Fruit fly (Drosophila melanogaster) whole organism, embryonic: ENCODE results near the gene LysRS.
A peak's percentile ranks its signal among the peaks of the same experiment; 100 is the strongest.

Experiments
- CG10321 ChIP-seq: fragments of 200-800 bp; sonication (Bioruptor generic); IDR thresholded peaks from 2 replicates; pipeline ENCODE4 v1.3.6; 2022; ENCODE audit warnings: missing biosample characterization, missing genetic modification characterization
- CG10565 ChIP-seq: fragments of 200-800 bp; sonication (Bioruptor generic); optimal IDR thresholded peaks from 3 replicates; lab custom pipeline; 2016; ENCODE audit warnings: missing biosample characterization, mild to moderate bottlenecking, missing genetic modification characterization
- CG11398 ChIP-seq: fragments of 200-800 bp; sonication (Bioruptor generic); optimal IDR thresholded peaks from 2 replicates; lab custom pipeline; 2016; ENCODE audit warnings: missing biosample characterization, missing genetic modification characterization
- CG12071 ChIP-seq: fragments of 200-800 bp; sonication (Bioruptor generic); optimal IDR thresholded peaks from 3 replicates; lab custom pipeline; 2018; ENCODE audit warnings: missing biosample characterization, mild to moderate bottlenecking, missing genetic modification characterization
- CG12942 ChIP-seq: fragments of 200-800 bp; sonication (Bioruptor generic); optimal IDR thresholded peaks from 3 replicates; lab custom pipeline; 2016; ENCODE audit warnings: missing biosample characterization, missing genetic modification characterization
- CG13296 ChIP-seq: fragments of 200-800 bp; sonication (Bioruptor generic); optimal IDR thresholded peaks from 3 replicates; lab custom pipeline; 2018; ENCODE audit warnings: missing biosample characterization, mild to moderate bottlenecking, missing genetic modification characterization
- CG14441 ChIP-seq: fragments of 200-800 bp; sonication (Bioruptor generic); IDR thresholded peaks from 2 replicates; pipeline ENCODE4 v1.3.6; 2022; ENCODE audit warnings: missing biosample characterization, missing genetic modification characterization
- CG14667 ChIP-seq: fragments of 200-800 bp; sonication (Bioruptor generic); IDR thresholded peaks from 2 replicates; pipeline ENCODE4 v1.3.6; 2022; ENCODE audit warnings: missing biosample characterization, missing genetic modification characterization
- CG14965 ChIP-seq: fragments of 200-800 bp; sonication (Bioruptor generic); optimal IDR thresholded peaks from 2 replicates; lab custom pipeline; 2016; ENCODE audit warnings: missing biosample characterization, missing genetic modification characterization, borderline replicate concordance
- CG15514 ChIP-seq: fragments of 200-800 bp; sonication (Bioruptor generic); optimal IDR thresholded peaks from 3 replicates; lab custom pipeline; 2017; ENCODE audit warnings: missing biosample characterization, missing genetic modification characterization, mild to moderate bottlenecking, moderate library complexity, missing genetic modification reagents
- CG17186 ChIP-seq: fragments of 200-800 bp; sonication (Bioruptor generic); optimal IDR thresholded peaks from 3 replicates; lab custom pipeline; 2017; ENCODE audit warnings: missing biosample characterization, missing genetic modification reagents, missing genetic modification characterization
- CG17361 ChIP-seq: fragments of 200-800 bp; sonication (Bioruptor generic); IDR thresholded peaks from 3 replicates; pipeline ENCODE4 v1.3.6; 2022; ENCODE audit warnings: missing biosample characterization, missing genetic modification characterization
- CG18599 ChIP-seq: fragments of 200-800 bp; sonication (Bioruptor generic); optimal IDR thresholded peaks from 3 replicates; lab custom pipeline; 2017; ENCODE audit warnings: missing biosample characterization, missing genetic modification characterization, mild to moderate bottlenecking, moderate library complexity, missing genetic modification reagents
- CG3407 ChIP-seq: fragments of 200-800 bp; sonication (Bioruptor generic); optimal IDR thresholded peaks from 2 replicates; lab custom pipeline; 2018; ENCODE audit warnings: missing biosample characterization, mild to moderate bottlenecking, missing genetic modification characterization
- CG3847 ChIP-seq: fragments of 200-800 bp; sonication (Bioruptor generic); IDR thresholded peaks from 2 replicates; pipeline ENCODE4 v1.3.6; 2022; ENCODE audit warnings: missing biosample characterization, missing genetic modification characterization
- CG5245 ChIP-seq: fragments of 200-800 bp; sonication (Bioruptor generic); optimal IDR thresholded peaks from 3 replicates; lab custom pipeline; 2016; ENCODE audit warnings: missing biosample characterization, missing genetic modification characterization
- CG7839 ChIP-seq: fragments of 200-800 bp; sonication (Bioruptor generic); optimal IDR thresholded peaks from 3 replicates; lab custom pipeline; 2018; ENCODE audit warnings: missing biosample characterization, mild to moderate bottlenecking, missing genetic modification characterization, moderate library complexity
- CG9727 ChIP-seq: fragments of 200-800 bp; sonication (Bioruptor generic); optimal IDR thresholded peaks from 3 replicates; lab custom pipeline; 2017; ENCODE audit warnings: missing biosample characterization, mild to moderate bottlenecking, missing genetic modification characterization
- CG9797 ChIP-seq: fragments of 200-800 bp; sonication (Bioruptor generic); optimal IDR thresholded peaks from 3 replicates; lab custom pipeline; 2018; ENCODE audit warnings: missing biosample characterization, mild to moderate bottlenecking, missing genetic modification characterization
- CG9932 ChIP-seq: fragments of 200-800 bp; sonication (Bioruptor generic); IDR thresholded peaks from 2 replicates; pipeline ENCODE4 v1.3.6; 2022; ENCODE audit warnings: missing biosample characterization, missing genetic modification characterization
- Dip3 ChIP-seq: fragments of 200-800 bp; sonication (Bioruptor generic); optimal IDR thresholded peaks from 3 replicates; lab custom pipeline; 2016; ENCODE audit warnings: missing biosample characterization, missing genetic modification characterization
- Dref ChIP-seq: fragments of 200-800 bp; sonication (Bioruptor generic); IDR thresholded peaks from 2 replicates; pipeline ENCODE4 v1.3.6; 2022; ENCODE audit warnings: missing biosample characterization, missing genetic modification characterization
- Elba2 ChIP-seq: fragments of 200-800 bp; sonication (Bioruptor generic); optimal IDR thresholded peaks from 3 replicates; lab custom pipeline; 2016; ENCODE audit warnings: missing biosample characterization, missing genetic modification characterization
- Gsc ChIP-seq: fragments of 200-800 bp; sonication (Bioruptor generic); IDR thresholded peaks from 2 replicates; pipeline ENCODE4 v1.3.6; 2022; ENCODE audit warnings: missing biosample characterization, missing genetic modification characterization
- Hey ChIP-seq: fragments of 200-800 bp; sonication (Bioruptor generic); optimal IDR thresholded peaks from 3 replicates; lab custom pipeline; 2018; ENCODE audit warnings: missing biosample characterization, mild to moderate bottlenecking, missing genetic modification characterization
- Lpt ChIP-seq: fragments of >200 bp; optimal IDR thresholded peaks from 2 replicates; lab custom pipeline; 2018; ENCODE audit warnings: missing biosample characterization, missing genetic modification characterization
- Mes4 ChIP-seq: fragments of 200-800 bp; sonication (Bioruptor generic); optimal IDR thresholded peaks from 2 replicates; lab custom pipeline; 2016; ENCODE audit warnings: missing biosample characterization, missing genetic modification characterization
- NK7.1 ChIP-seq: fragments of 200-800 bp; sonication (Bioruptor generic); optimal IDR thresholded peaks from 3 replicates; lab custom pipeline; 2016; ENCODE audit warnings: missing biosample characterization, missing genetic modification characterization
- Neu2 ChIP-seq: fragments of 200-800 bp; sonication (Bioruptor generic); optimal IDR thresholded peaks from 3 replicates; lab custom pipeline; 2016; ENCODE audit warnings: missing biosample characterization, missing genetic modification characterization, borderline replicate concordance
- Oaz ChIP-seq: fragments of 200-800 bp; sonication (Bioruptor generic); IDR thresholded peaks from 2 replicates; pipeline ENCODE4 v1.3.6; 2022; ENCODE audit warnings: missing biosample characterization, missing genetic modification characterization
- PHDP ChIP-seq: fragments of 200-800 bp; sonication (Bioruptor generic); optimal IDR thresholded peaks from 3 replicates; lab custom pipeline; 2018; ENCODE audit warnings: missing biosample characterization, mild to moderate bottlenecking, missing genetic modification characterization, moderate library complexity
- Rfx ChIP-seq: fragments of 200-800 bp; sonication (Bioruptor generic); IDR thresholded peaks from 2 replicates; pipeline ENCODE4 v1.3.6; 2022; ENCODE audit warnings: missing biosample characterization, missing genetic modification characterization
- Six4 ChIP-seq: fragments of 200-800 bp; sonication (Bioruptor generic); optimal IDR thresholded peaks from 2 replicates; lab custom pipeline; 2016; ENCODE audit warnings: missing biosample characterization, missing genetic modification characterization
- Sox102F ChIP-seq: fragments of 200-800 bp; sonication (Bioruptor generic); optimal IDR thresholded peaks from 2 replicates; lab custom pipeline; 2018; ENCODE audit warnings: missing biosample characterization, mild to moderate bottlenecking, missing genetic modification characterization, moderate library complexity
- Ssrp ChIP-seq: fragments of 200-800 bp; sonication (Bioruptor generic); optimal IDR thresholded peaks from 2 replicates; lab custom pipeline; 2018; ENCODE audit warnings: missing biosample characterization, mild to moderate bottlenecking, missing genetic modification characterization, moderate library complexity
- bcd ChIP-seq: fragments of 200-800 bp; sonication (Bioruptor generic); optimal IDR thresholded peaks from 2 replicates; lab custom pipeline; 2017; ENCODE audit warnings: missing biosample characterization, mild to moderate bottlenecking, missing genetic modification characterization
- chm ChIP-seq: fragments of 200-800 bp; sonication (Bioruptor generic); IDR thresholded peaks from 2 replicates; pipeline ENCODE4 v1.3.6; 2022; ENCODE audit warnings: missing biosample characterization, missing genetic modification characterization
- dmrt99B ChIP-seq: fragments of 200-800 bp; sonication (Bioruptor generic); optimal IDR thresholded peaks from 2 replicates; lab custom pipeline; 2018; ENCODE audit warnings: missing biosample characterization, mild to moderate bottlenecking, missing genetic modification characterization, moderate library complexity
- ftz-f1 ChIP-seq: fragments of 200-800 bp; sonication (Bioruptor generic); optimal IDR thresholded peaks from 2 replicates; lab custom pipeline; 2016; ENCODE audit warnings: missing biosample characterization, missing genetic modification characterization
- hth ChIP-seq: fragments of >200 bp; optimal IDR thresholded peaks from 2 replicates; lab custom pipeline; 2017; ENCODE audit warnings: inconsistent platforms
- insv ChIP-seq, 2 experiments: fragments of 200-800 bp; sonication (Bioruptor generic); optimal IDR thresholded peaks; 3 replicates each; lab custom pipeline; 2016 to 2018; ENCODE audit warnings: missing biosample characterization in 2 of 2, missing genetic modification characterization in 2 of 2
- lilli ChIP-seq: fragments of 200-800 bp; sonication (Bioruptor generic); optimal IDR thresholded peaks from 3 replicates; lab custom pipeline; 2016; ENCODE audit warnings: missing biosample characterization, missing genetic modification characterization
- lmd ChIP-seq: fragments of 200-800 bp; sonication (Bioruptor generic); IDR thresholded peaks from 2 replicates; pipeline ENCODE4 v1.3.6; 2022; ENCODE audit warnings: missing biosample characterization, missing genetic modification characterization
- mld ChIP-seq: fragments of 200-800 bp; sonication (Bioruptor generic); IDR thresholded peaks from 3 replicates; pipeline ENCODE4 v1.3.6; 2022; ENCODE audit warnings: missing biosample characterization, missing genetic modification characterization; ENCODE audit not compliant: partially characterized antibody
- nerfin-1 ChIP-seq: fragments of 200-800 bp; sonication (Bioruptor generic); optimal IDR thresholded peaks from 3 replicates; lab custom pipeline; 2019; ENCODE audit warnings: missing biosample characterization, mild to moderate bottlenecking, missing genetic modification characterization, moderate library complexity
- oc ChIP-seq: fragments of 200-800 bp; sonication (Bioruptor generic); optimal IDR thresholded peaks from 2 replicates; lab custom pipeline; 2018; ENCODE audit warnings: missing biosample characterization, mild to moderate bottlenecking, missing genetic modification characterization, moderate library complexity
- ranshi ChIP-seq: fragments of 200-800 bp; sonication (Bioruptor generic); IDR thresholded peaks from 2 replicates; pipeline ENCODE4 v1.3.6; 2022; ENCODE audit warnings: missing biosample characterization, missing genetic modification characterization
- schlank ChIP-seq: fragments of 200-800 bp; sonication (Bioruptor generic); optimal IDR thresholded peaks from 2 replicates; lab custom pipeline; 2018; ENCODE audit warnings: missing biosample characterization, mild to moderate bottlenecking, missing genetic modification characterization
- sens-2 ChIP-seq: fragments of 200-800 bp; sonication (Bioruptor generic); IDR thresholded peaks from 2 replicates; pipeline ENCODE4 v1.3.6; 2022; ENCODE audit warnings: missing biosample characterization, missing genetic modification characterization
- slbo ChIP-seq: fragments of 200-800 bp; sonication (Bioruptor generic); IDR thresholded peaks from 2 replicates; pipeline ENCODE4 v1.3.6; 2022; ENCODE audit warnings: missing biosample characterization, missing genetic modification characterization
- tap ChIP-seq: fragments of 200-800 bp; optimal IDR thresholded peaks from 3 replicates; lab custom pipeline; 2019; ENCODE audit warnings: missing biosample characterization, mild to moderate bottlenecking, missing genetic modification characterization, moderate library complexity

Gene LysRS

DNA sequence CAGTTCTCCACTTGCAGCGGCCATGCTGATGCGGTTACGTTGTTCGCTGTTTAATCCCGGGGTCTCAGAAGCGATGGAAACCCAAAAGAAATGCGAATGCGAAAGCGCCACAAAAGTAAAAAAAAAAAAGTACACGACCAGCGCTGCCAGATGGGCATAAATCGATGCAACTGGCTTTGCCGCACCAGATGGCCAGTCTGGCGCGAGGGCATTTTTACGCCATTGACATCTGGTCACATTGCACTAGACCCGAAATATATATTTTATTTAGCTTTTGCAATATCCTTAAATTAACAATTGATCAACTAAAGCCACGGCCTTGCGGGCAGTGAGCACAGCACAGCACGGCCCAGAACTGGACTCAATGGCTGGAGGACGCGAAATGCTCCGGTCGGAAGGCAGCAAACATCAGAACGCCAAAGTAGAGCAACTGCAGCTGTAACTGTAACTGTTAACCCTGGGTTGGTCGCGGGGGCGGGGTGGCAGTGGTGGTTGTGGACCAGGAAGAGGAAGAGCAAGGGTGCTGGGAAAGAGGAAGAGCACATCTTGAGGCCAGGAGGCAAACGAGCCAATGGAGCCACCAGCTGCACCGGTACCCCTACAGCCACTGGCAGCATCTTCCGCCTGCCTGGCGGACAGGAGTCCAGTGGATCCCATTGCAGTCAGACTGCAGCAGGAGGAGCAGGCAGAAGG lies at the start of gene LysRS, which contains the start of gene Hecw:
Gene LysRS (minus strand): TSS at position 158 of the 693 bp plus-strand sequence.
Gene Hecw (plus strand): TSS at position 220 of the 693 bp plus-strand sequence.
- no peak for TF ChIP-seq chm (GFP tag; lab: Robert Waterston, UW)
- no peak for TF ChIP-seq CG10321 (GFP tag; lab: Robert Waterston, UW)
- TF ChIP-seq PHDP, result no peak
- TF ChIP-seq CG11398 (GFP tag; lab: Kevin White, UChicago), result no peak
- no peak for TF ChIP-seq Sox102F
- TF ChIP-seq Six4 (GFP tag; lab: Kevin White, UChicago), result no peak
- TF ChIP-seq schlank (tag; lab: Kevin White, UChicago), result no peak
- TF ChIP-seq Dref (GFP tag; lab: Robert Waterston, UW), result peak; percentile 52
- no peak for TF ChIP-seq hth (lab: Kevin White, UChicago)
- TF ChIP-seq tap (tag; lab: Kevin White, UChicago), result no peak
- peak in 1 of 2 experiments; percentile 13 for TF ChIP-seq insv (GFP tag; optimal IDR thresholded peaks at IDR 0.05; lab: Kevin White, UChicago)
- TF ChIP-seq nerfin-1 (tag; lab: Kevin White, UChicago), result no peak
- TF ChIP-seq Hey (tag; lab: Kevin White, UChicago), result no peak
- TF ChIP-seq lmd (GFP tag; lab: Robert Waterston, UW), result no peak
- 0 out of 2 replicates have a peak, but pooled peaks have one; percentile 12 for TF ChIP-seq Rfx
- TF ChIP-seq lilli, result peak; percentile 24
- TF ChIP-seq ranshi (GFP tag; lab: Robert Waterston, UW), result no peak
- no peak for TF ChIP-seq oc (tag; lab: Kevin White, UChicago)
- TF ChIP-seq CG12071 (GFP tag; lab: Kevin White, UChicago), result no peak
- no peak for TF ChIP-seq sens-2 (GFP tag; lab: Robert Waterston, UW)
- no peak for TF ChIP-seq CG5245
- peak; percentile 52 for TF ChIP-seq CG17186 (GFP tag; lab: Kevin White, UChicago)
- peak; percentile 49 for TF ChIP-seq CG3847 (GFP tag; lab: Robert Waterston, UW)
- TF ChIP-seq CG9727 (GFP tag; lab: Kevin White, UChicago), result no peak
- TF ChIP-seq CG7839, result no peak
- TF ChIP-seq CG17361 (GFP tag; lab: Robert Waterston, UW), result no peak
- TF ChIP-seq CG9797, result peak; percentile 84
- no peak for TF ChIP-seq CG14965
- no peak for TF ChIP-seq NK7.1 (GFP tag; lab: Kevin White, UChicago)
- peak; percentile 39 for TF ChIP-seq ftz-f1 (GFP tag; lab: Kevin White, UChicago)
- peak; percentile 74 for TF ChIP-seq CG15514
- no peak for TF ChIP-seq Elba2 (GFP tag; lab: Kevin White, UChicago)
- no peak for TF ChIP-seq Lpt (GFP tag; lab: Kevin White, UChicago)
- TF ChIP-seq CG14441 (GFP tag; lab: Robert Waterston, UW), result no peak
- no peak for TF ChIP-seq dmrt99B (tag; lab: Kevin White, UChicago)
- TF ChIP-seq Ssrp (tag; lab: Kevin White, UChicago), result no peak
- TF ChIP-seq CG10565 (GFP tag; lab: Kevin White, UChicago), result no peak
- no peak for TF ChIP-seq Mes4
- no peak for TF ChIP-seq slbo (GFP tag; lab: Robert Waterston, UW)
- no peak for TF ChIP-seq Neu2 (GFP tag; lab: Kevin White, UChicago)
- no peak for TF ChIP-seq CG9932 (GFP tag; lab: Robert Waterston, UW)
- no peak for TF ChIP-seq Oaz (GFP tag; lab: Robert Waterston, UW)
- TF ChIP-seq Dip3 (GFP tag; lab: Kevin White, UChicago), result no peak
- no peak for TF ChIP-seq CG14667 (GFP tag; lab: Robert Waterston, UW)
- no peak for TF ChIP-seq mld
- TF ChIP-seq CG18599 (GFP tag; lab: Kevin White, UChicago), result no peak
- TF ChIP-seq CG3407 (GFP tag; lab: Kevin White, UChicago), result no peak
- no peak for TF ChIP-seq CG13296
- no peak for TF ChIP-seq CG12942
- TF ChIP-seq Gsc, result no peak
- no peak for TF ChIP-seq bcd
